Worm (Caenorhabditis elegans): ENCODE measurements around the gene C05E11.3.
"Not testable (repeated sequence)": the region's sequence is repeated elsewhere in the genome, so short reads cannot be mapped to it uniquely, and the experiment has no call there.

Gene C05E11.3

ce11 chrX:4606389-4606880 lies 28.4 kb downstream of the C05E11.3 start:
- TF ChIP-seq hmg-1.1 (GFP tag; IDR thresholded peaks at IDR 0.05), result peak; percentile 95
- peak; percentile 81 for TF ChIP-seq mep-1 (tag; optimal IDR thresholded peaks at IDR 0.05)
- peak; percentile 98 for TF ChIP-seq hlh-11 (tag; optimal IDR thresholded peaks at IDR 0.05)
- peak; percentile 89 for TF ChIP-seq dve-1 (tag; optimal IDR thresholded peaks at IDR 0.05; ENCODE audit: insufficient read depth)
- peak; percentile 91 for TF ChIP-seq nhr-42 (GFP tag; IDR thresholded peaks at IDR 0.05)
- TF ChIP-seq set-16 (GFP tag; IDR thresholded peaks at IDR 0.05), result peak; percentile 92
- TF ChIP-seq nhr-102 (tag; optimal IDR thresholded peaks at IDR 0.05), result peak; percentile 79
- peak in 1 of 2 experiments; percentile 35 for TF ChIP-seq lsy-2 (tag; optimal IDR thresholded peaks at IDR 0.05)
- TF ChIP-seq nhr-41 (GFP tag; IDR thresholded peaks at IDR 0.05), result peak; percentile 51
- TF ChIP-seq ceh-20 (GFP tag; IDR thresholded peaks at IDR 0.05), result peak; percentile 95
- TF ChIP-seq F37D6.2 (tag; optimal IDR thresholded peaks at IDR 0.05), result peak; percentile 63
- peak; percentile 26 for TF ChIP-seq duxl-1 (tag; optimal IDR thresholded peaks at IDR 0.05; ENCODE audit: poor library complexity)
- peak; percentile 55; the same call in 1 of the 2 replicates for TF ChIP-seq mdt-29 (GFP tag; IDR thresholded peaks at IDR 0.05)
- TF ChIP-seq php-3 (GFP tag; IDR thresholded peaks at IDR 0.05), result peak; percentile 76; the same call in 1 of the 2 replicates
- TF ChIP-seq mdl-1 (tag; optimal IDR thresholded peaks at IDR 0.05), result peak in 1 of 2 experiments; percentile 11
- TF ChIP-seq madf-5 (GFP tag; IDR thresholded peaks at IDR 0.05), result 0 out of 4 replicates have a peak, but pooled peaks of 1 of the 2 experiments have one; percentile 57
- peak; percentile 85 for TF ChIP-seq sdz-12 (GFP tag; optimal IDR thresholded peaks at IDR 0.05)
- TF ChIP-seq mes-2 (tag; optimal IDR thresholded peaks at IDR 0.05; ENCODE audit: poor library complexity, severe bottlenecking), result peak; percentile 55
- peak; percentile 24 for TF ChIP-seq spr-1 (tag; optimal IDR thresholded peaks at IDR 0.05)
- TF ChIP-seq tra-1 (GFP tag; IDR thresholded peaks at IDR 0.05), result peak; percentile 89
- TF ChIP-seq dmd-9 (GFP tag; IDR thresholded peaks at IDR 0.05), result peak; percentile 92
- TF ChIP-seq snpc-1.2 (GFP tag; IDR thresholded peaks at IDR 0.05), result peak; percentile 62; the same call in 1 of the 2 replicates
- peak; percentile 97 for TF ChIP-seq nhr-25 (tag; optimal IDR thresholded peaks at IDR 0.05; ENCODE audit: borderline replicate concordance, insufficient read depth)
- peak in 1 of 2 experiments; percentile 80 for TF ChIP-seq hif-1 (tag; optimal IDR thresholded peaks at IDR 0.05)
- 0 out of 2 replicates have a peak, but pooled peaks have one; percentile 3 for TF ChIP-seq F44E2.7 (GFP tag; IDR thresholded peaks at IDR 0.05)
- TF ChIP-seq rbr-2 (tag; optimal IDR thresholded peaks at IDR 0.05), result peak; percentile 76
- TF ChIP-seq T26A8.4 (GFP tag; IDR thresholded peaks at IDR 0.05), result peak; percentile 93
- TF ChIP-seq ctbp-1 (GFP tag; IDR thresholded peaks at IDR 0.05), result peak; percentile 96
- TF ChIP-seq lim-7 (GFP tag; IDR thresholded peaks at IDR 0.05), result 0 out of 2 replicates have a peak, but pooled peaks have one; percentile 16
- TF ChIP-seq nhr-6 (tag; optimal IDR thresholded peaks at IDR 0.05), result peak; percentile 56
- TF ChIP-seq lin-29 (GFP tag; IDR thresholded peaks at IDR 0.05), result peak; percentile 84
- TF ChIP-seq madf-9 (GFP tag; conservative IDR thresholded peaks at IDR 0.05), result peak; percentile 86
- peak; percentile 22 for TF ChIP-seq lin-13 (GFP tag; optimal IDR thresholded peaks at IDR 0.05)
- TF ChIP-seq arid-1 (GFP tag; conservative IDR thresholded peaks at IDR 0.05), result peak; percentile 84
- peak; percentile 76; the same call in 1 of the 2 replicates for TF ChIP-seq zfp-3 (GFP tag; conservative IDR thresholded peaks at IDR 0.05)
- peak; percentile 70; the same call in 1 of the 2 replicates for TF ChIP-seq lin-1 (GFP tag; IDR thresholded peaks at IDR 0.05)
- TF ChIP-seq nhr-111 (GFP tag; optimal IDR thresholded peaks at IDR 0.05), result peak; percentile 64
- peak; percentile 88 for TF ChIP-seq spr-3 (GFP tag; optimal IDR thresholded peaks at IDR 0.05)
- TF ChIP-seq Y48G9A.11 (GFP tag; IDR thresholded peaks at IDR 0.05), result 0 out of 2 replicates have a peak, but pooled peaks have one; percentile 14
- TF ChIP-seq dmd-6 (GFP tag; IDR thresholded peaks at IDR 0.05), result peak; percentile 88
- peak; percentile 92 for TF ChIP-seq saeg-2 (GFP tag; IDR thresholded peaks at IDR 0.05)
- peak; percentile 53; the same call in 1 of the 2 replicates for TF ChIP-seq D1046.2 (GFP tag; IDR thresholded peaks at IDR 0.05)
- peak; percentile 93 for TF ChIP-seq mxl-3 (GFP tag; optimal IDR thresholded peaks at IDR 0.05)
- TF ChIP-seq pha-4 (GFP tag; IDR thresholded peaks at IDR 0.05), result peak; percentile 94; the same call in 1 of the 2 replicates
- not testable (repeated sequence) for TF ChIP-seq pha-4 (tag; optimal IDR thresholded peaks at IDR 0.05)
- TF ChIP-seq nhr-48 (tag; optimal IDR thresholded peaks at IDR 0.05), result peak; percentile 56
- TF ChIP-seq hlh-30 (tag; optimal IDR thresholded peaks at IDR 0.05; ENCODE audit: insufficient read depth), result peak; percentile 56
- TF ChIP-seq aha-1 (tag), result peak; percentile 97

All from whole organism, L4 larva.